Worm (Caenorhabditis elegans) whole organism, mixed stage, embryonic: ENCODE results near the gene abi-1.

ENCODE experiments used
- M03D4.4 ChIP-seq: sonication (generic microtip); optimal IDR thresholded peaks from 2 replicates; lab custom pipeline; 2017; ENCODE audit warnings: mild to moderate bottlenecking, missing genetic modification characterization, missing compliant biosample characterization
- bed-3 ChIP-seq: fragments of 200-800 bp; sonication (Bioruptor generic); optimal IDR thresholded peaks from 3 replicates; lab custom pipeline; 2018; ENCODE audit warnings: mild to moderate bottlenecking, missing genetic modification characterization, moderate library complexity, missing compliant biosample characterization
- blmp-1 ChIP-seq: fragments of 150-350 bp; optimal IDR thresholded peaks from 2 replicates; lab custom pipeline; 2014; ENCODE audit warnings: missing biosample characterization, missing genetic modification characterization
- ceh-39 ChIP-seq: fragments of 150-350 bp; optimal IDR thresholded peaks from 2 replicates; lab custom pipeline; 2014; ENCODE audit warnings: missing biosample characterization, missing genetic modification characterization
- ceh-43 ChIP-seq: fragments of 200-800 bp; sonication (Bioruptor generic); optimal IDR thresholded peaks from 2 replicates; lab custom pipeline; 2018; ENCODE audit warnings: mild to moderate bottlenecking, missing genetic modification characterization, moderate library complexity, missing compliant biosample characterization
- ceh-83 ChIP-seq: fragments of 200-800 bp; sonication (Bioruptor generic); optimal IDR thresholded peaks from 2 replicates; lab custom pipeline; 2018; ENCODE audit warnings: mild to moderate bottlenecking, missing genetic modification characterization, missing compliant biosample characterization
- ces-1 ChIP-seq: fragments of 150-350 bp; optimal IDR thresholded peaks from 2 replicates; lab custom pipeline; 2014; ENCODE audit warnings: missing biosample characterization, missing genetic modification reagents, missing genetic modification characterization
- cnd-1 ChIP-seq: fragments of 200-800 bp; sonication (Bioruptor generic); optimal IDR thresholded peaks from 2 replicates; lab custom pipeline; 2018; ENCODE audit warnings: mild to moderate bottlenecking, missing genetic modification characterization, missing compliant biosample characterization
- drap-1 ChIP-seq: fragments of 200-800 bp; sonication (Bioruptor generic); optimal IDR thresholded peaks from 3 replicates; lab custom pipeline; 2018; ENCODE audit warnings: mild to moderate bottlenecking, missing genetic modification characterization, missing compliant biosample characterization
- elt-1 ChIP-seq: sonication (generic microtip); optimal IDR thresholded peaks from 2 replicates; lab custom pipeline; 2017; ENCODE audit warnings: missing genetic modification characterization, mild to moderate bottlenecking, missing compliant biosample characterization, antibody characterized with exemption, moderate library complexity, borderline replicate concordance; ENCODE audit not compliant: insufficient read depth
- elt-3 ChIP-seq: fragments of 150-350 bp; optimal IDR thresholded peaks from 2 replicates; lab custom pipeline; 2014; ENCODE audit warnings: missing biosample characterization, missing genetic modification characterization
- flh-1 ChIP-seq: fragments of 200-800 bp; sonication (Bioruptor generic); optimal IDR thresholded peaks from 2 replicates; lab custom pipeline; 2018; ENCODE audit warnings: mild to moderate bottlenecking, missing genetic modification characterization, moderate library complexity, missing compliant biosample characterization
- ham-2 ChIP-seq: fragments of 200-800 bp; sonication (Bioruptor generic); optimal IDR thresholded peaks from 2 replicates; lab custom pipeline; 2018; ENCODE audit warnings: mild to moderate bottlenecking, missing genetic modification characterization, missing compliant biosample characterization
- hlh-1 ChIP-seq: fragments of 150-350 bp; optimal IDR thresholded peaks from 2 replicates; lab custom pipeline; 2014; ENCODE audit warnings: missing biosample characterization, missing genetic modification reagents, missing genetic modification characterization
- lin-13 ChIP-seq: fragments of 150-350 bp; optimal IDR thresholded peaks from 2 replicates; lab custom pipeline; 2014; ENCODE audit warnings: missing biosample characterization, missing genetic modification characterization
- lin-32 ChIP-seq: fragments of 200-800 bp; sonication (Bioruptor generic); optimal IDR thresholded peaks from 2 replicates; lab custom pipeline; 2018; ENCODE audit warnings: mild to moderate bottlenecking, missing genetic modification characterization, missing compliant biosample characterization
- lsy-2 ChIP-seq: fragments of 150-350 bp; optimal IDR thresholded peaks from 2 replicates; lab custom pipeline; 2014; ENCODE audit warnings: missing biosample characterization, missing genetic modification characterization
- mab-5 ChIP-seq: fragments of 150-350 bp; optimal IDR thresholded peaks from 2 replicates; lab custom pipeline; 2014; ENCODE audit warnings: missing biosample characterization, missing genetic modification characterization
- mep-1 ChIP-seq: fragments of 150-350 bp; optimal IDR thresholded peaks from 2 replicates; lab custom pipeline; 2017; ENCODE audit warnings: missing biosample characterization, missing genetic modification reagents, missing genetic modification characterization, inconsistent platforms
- mls-2 ChIP-seq: sonication (generic microtip); optimal IDR thresholded peaks from 2 replicates; lab custom pipeline; 2016; ENCODE audit warnings: mild to moderate bottlenecking, missing genetic modification characterization, moderate library complexity, missing compliant biosample characterization
- nhr-12 ChIP-seq: fragments of 150-350 bp; optimal IDR thresholded peaks from 2 replicates; lab custom pipeline; 2014; ENCODE audit warnings: missing biosample characterization, missing genetic modification characterization
- nhr-2 ChIP-seq: fragments of 150-350 bp; optimal IDR thresholded peaks from 2 replicates; lab custom pipeline; 2014; ENCODE audit warnings: missing biosample characterization, missing genetic modification characterization
- nhr-237 ChIP-seq: fragments of 150-350 bp; optimal IDR thresholded peaks from 2 replicates; lab custom pipeline; 2014; ENCODE audit warnings: missing biosample characterization, missing genetic modification characterization
- nhr-28 ChIP-seq: fragments of 150-350 bp; optimal IDR thresholded peaks from 2 replicates; lab custom pipeline; 2014; ENCODE audit warnings: missing biosample characterization, missing genetic modification characterization
- nhr-76 ChIP-seq: sonication (generic microtip); optimal IDR thresholded peaks from 2 replicates; lab custom pipeline; 2017; ENCODE audit warnings: missing biosample characterization, missing genetic modification characterization
- pha-4 ChIP-seq: fragments of 150-350 bp; optimal IDR thresholded peaks from 2 replicates; lab custom pipeline; 2018; ENCODE audit warnings: missing biosample characterization, missing genetic modification reagents, missing genetic modification characterization
- sem-2 ChIP-seq: fragments of 200-800 bp; sonication (Bioruptor generic); optimal IDR thresholded peaks from 2 replicates; lab custom pipeline; 2018; ENCODE audit warnings: mild to moderate bottlenecking, missing genetic modification characterization, missing compliant biosample characterization
- snpc-4 ChIP-seq: fragments of 150-350 bp; optimal IDR thresholded peaks from 2 replicates; lab custom pipeline; 2014; ENCODE audit warnings: missing biosample characterization, missing genetic modification characterization
- sptf-1 ChIP-seq: sonication (generic microtip); optimal IDR thresholded peaks from 2 replicates; lab custom pipeline; 2017; ENCODE audit warnings: mild to moderate bottlenecking, missing genetic modification characterization, moderate library complexity, missing compliant biosample characterization
- tbx-8 ChIP-seq: fragments of 200-800 bp; sonication (Bioruptor generic); optimal IDR thresholded peaks from 2 replicates; lab custom pipeline; 2018; ENCODE audit warnings: mild to moderate bottlenecking, missing genetic modification characterization, moderate library complexity, missing compliant biosample characterization
- unc-120 ChIP-seq: sonication (generic microtip); optimal IDR thresholded peaks from 2 replicates; lab custom pipeline; 2017; ENCODE audit warnings: missing genetic modification characterization, missing compliant biosample characterization; ENCODE audit not compliant: poor library complexity, severe bottlenecking
- unc-39 ChIP-seq: fragments of 150-350 bp; optimal IDR thresholded peaks from 2 replicates; lab custom pipeline; 2014; ENCODE audit warnings: missing biosample characterization, missing genetic modification characterization
- unc-62 ChIP-seq: fragments of 150-350 bp; optimal IDR thresholded peaks from 2 replicates; lab custom pipeline; 2014; ENCODE audit warnings: missing biosample characterization, missing genetic modification reagents, missing genetic modification characterization
- zip-8 ChIP-seq: fragments of 150-350 bp; optimal IDR thresholded peaks from 2 replicates; lab custom pipeline; 2014; ENCODE audit warnings: missing biosample characterization, missing genetic modification characterization
- ztf-11 ChIP-seq: fragments of 150-350 bp; optimal IDR thresholded peaks from 2 replicates; lab custom pipeline; 2014; ENCODE audit warnings: missing biosample characterization, missing genetic modification characterization

Gene abi-1

ce11 chrIII:5680141-5680540, 12.4 kb downstream of the abi-1 start, which contains the start of gene pst-2:
TSS of gene pst-2 (plus strand) at chrIII:5680433.
- TF ChIP-seq unc-39 (tag; lab: Kevin White, UChicago) (no peak), ztf-11 (no peak), elt-1 (tag; lab: Kevin White, UChicago) (no peak), flh-1 (GFP tag; lab: Kevin White, UChicago) (no peak), zip-8 (no peak), M03D4.4 (no peak), tbx-8 (no peak), nhr-12 (tag; lab: Kevin White, UChicago) (no peak), drap-1 (no peak), unc-62 (GFP tag; lab: Kevin White, UChicago) (no peak), ceh-43 (no peak), blmp-1 (no peak), bed-3 (GFP tag; lab: Kevin White, UChicago) (no peak), ces-1 (no peak), unc-120 (no peak), nhr-2 (tag; lab: Kevin White, UChicago) (no peak), sptf-1 (no peak), snpc-4 (tag; lab: Kevin White, UChicago) (no peak), lin-13 (tag; lab: Kevin White, UChicago) (no peak), mls-2 (no peak)

ce11 chrIII:5678935-5679334, 13.6 kb downstream of the abi-1 start, which contains the start of the genes ska-3 and rps-12:
TSS of gene ska-3 (minus strand) at chrIII:5679005.
TSS of gene rps-12 (plus strand) at chrIII:5679298.
- peak; percentile 73 for TF ChIP-seq mls-2
- TF ChIP-seq bed-3 (GFP tag; lab: Kevin White, UChicago) = peak; percentile 26
- TF ChIP-seq ham-2 (GFP tag; lab: Kevin White, UChicago) = peak; percentile 87
- TF ChIP-seq tbx-8 = peak; percentile 55
- peak; percentile 45 for TF ChIP-seq cnd-1 (tag; lab: Kevin White, UChicago)
- TF ChIP-seq mep-1 = peak; percentile 100
- peak; percentile 95 for TF ChIP-seq ceh-39 (tag; lab: Kevin White, UChicago)
- no peak for TF ChIP-seq zip-8
- peak; percentile 85 for TF ChIP-seq unc-62 (GFP tag; lab: Kevin White, UChicago)
- peak; percentile 11 for TF ChIP-seq sem-2
- TF ChIP-seq hlh-1 (tag; lab: Kevin White, UChicago) = peak; percentile 66
- peak; percentile 99 for TF ChIP-seq lin-13 (tag; lab: Kevin White, UChicago)
- peak; percentile 55 for TF ChIP-seq elt-3 (tag; lab: Kevin White, UChicago)
- TF ChIP-seq M03D4.4 = peak; percentile 89
- peak; percentile 98 for TF ChIP-seq nhr-237 (tag; lab: Kevin White, UChicago)
- peak; percentile 88 for TF ChIP-seq sptf-1
- TF ChIP-seq nhr-76 (tag; lab: Kevin White, UChicago) = no peak
- TF ChIP-seq pha-4 (tag; lab: Kevin White, UChicago) = peak; percentile 99
- peak; percentile 60 for TF ChIP-seq mab-5 (tag; lab: Kevin White, UChicago)
- peak; percentile 54 for TF ChIP-seq nhr-2 (tag; lab: Kevin White, UChicago)
- no peak for TF ChIP-seq snpc-4 (tag; lab: Kevin White, UChicago)
- peak; percentile 88 for TF ChIP-seq unc-120
- TF ChIP-seq ces-1 = peak; percentile 81
- TF ChIP-seq flh-1 (GFP tag; lab: Kevin White, UChicago) = no peak
- TF ChIP-seq ztf-11 = peak; percentile 69
- TF ChIP-seq lsy-2 = peak; percentile 92
- no peak for TF ChIP-seq unc-39 (tag; lab: Kevin White, UChicago)
- no peak for TF ChIP-seq lin-32 (GFP tag; lab: Kevin White, UChicago)
- TF ChIP-seq nhr-28 (tag; lab: Kevin White, UChicago) = peak; percentile 24
- peak; percentile 9 for TF ChIP-seq ceh-43
- peak; percentile 90 for TF ChIP-seq nhr-12 (tag; lab: Kevin White, UChicago)
- peak; percentile 53 for TF ChIP-seq elt-1 (tag; lab: Kevin White, UChicago)
- peak; percentile 86 for TF ChIP-seq drap-1
- TF ChIP-seq blmp-1 = no peak
- TF ChIP-seq ceh-83 (GFP tag; lab: Kevin White, UChicago) = peak; percentile 25

- no peak for TF ChIP-seq nhr-2 (tag; lab: Kevin White, UChicago)
- TF ChIP-seq nhr-12 (tag; lab: Kevin White, UChicago) = no peak
- no peak for TF ChIP-seq bed-3 (GFP tag; lab: Kevin White, UChicago)
- no peak for TF ChIP-seq drap-1
- no peak for TF ChIP-seq unc-39 (tag; lab: Kevin White, UChicago)
- TF ChIP-seq unc-120 = no peak
- no peak for TF ChIP-seq M03D4.4
- no peak for TF ChIP-seq elt-1 (tag; lab: Kevin White, UChicago)
- no peak for TF ChIP-seq snpc-4 (tag; lab: Kevin White, UChicago)
- no peak for TF ChIP-seq ham-2 (GFP tag; lab: Kevin White, UChicago)
- TF ChIP-seq nhr-76 (tag; lab: Kevin White, UChicago) = no peak
- no peak for TF ChIP-seq nhr-28 (tag; lab: Kevin White, UChicago)
- no peak for TF ChIP-seq ztf-11
- TF ChIP-seq zip-8 = no peak
- TF ChIP-seq mep-1 = no peak
- no peak for TF ChIP-seq ces-1
- no peak for TF ChIP-seq unc-62 (GFP tag; lab: Kevin White, UChicago)
- TF ChIP-seq lsy-2 = no peak
- TF ChIP-seq, all 35 proteins: peak for 0
These were observed 14.8 kb downstream of the abi-1 start, which contains the start of gene F54E7.9 for ce11 chrIII:5677790-5678189. TSS of gene F54E7.9 (minus strand) at chrIII:5677890.
